Fruit fly (Drosophila melanogaster): ENCODE measurements around the gene fh.

fh gene

DNA sequence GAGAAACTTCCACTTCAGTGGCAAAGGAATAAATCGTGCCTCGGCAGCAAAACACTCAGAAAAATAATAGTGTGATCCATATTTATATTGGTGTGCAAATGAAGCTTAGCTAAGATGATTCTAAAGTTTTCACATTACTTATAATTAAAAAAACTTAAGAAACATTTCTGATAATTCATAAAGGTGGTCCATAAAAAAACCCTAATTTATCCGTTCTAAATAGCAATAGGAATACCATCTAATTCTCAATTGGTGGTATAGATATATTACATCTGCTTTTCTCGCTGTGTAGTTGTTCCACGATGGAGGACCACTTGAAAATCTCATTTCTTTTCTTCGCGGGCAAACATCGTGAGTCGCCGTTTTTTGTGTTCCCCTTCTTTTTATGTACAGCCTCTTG, 6.3 kb upstream of the fh start (continued):
- peak; percentile 68 for TF ChIP-seq D19A (tag; optimal IDR thresholded peaks at IDR 0.05)
- TF ChIP-seq Rfx (GFP tag; IDR thresholded peaks at IDR 0.05): peak; percentile 37; the same call in 1 of the 2 replicates
- TF ChIP-seq jumu (GFP tag; optimal IDR thresholded peaks at IDR 0.05): peak; percentile 3
- no peak for TF ChIP-seq Gsc (GFP tag; IDR thresholded peaks at IDR 0.05)
- peak; percentile 56 for TF ChIP-seq CG18476 (GFP tag; optimal IDR thresholded peaks at IDR 0.05)
- TF ChIP-seq lov (optimal IDR thresholded peaks at IDR 0.05): no peak
- no peak for TF ChIP-seq lov (GFP tag; IDR thresholded peaks at IDR 0.05)
- no peak; the same call in none of the 2 replicates for TF ChIP-seq CG6689 (GFP tag; IDR thresholded peaks at IDR 0.05)
- no peak for TF ChIP-seq toy (GFP tag; IDR thresholded peaks at IDR 0.05)
- TF ChIP-seq CG11695 (GFP tag; IDR thresholded peaks at IDR 0.05): no peak
- TF ChIP-seq cas (GFP tag; IDR thresholded peaks at IDR 0.05): no peak
- TF ChIP-seq HLH54F (GFP tag; optimal IDR thresholded peaks at IDR 0.05): peak; percentile 24
- peak; percentile 55 for TF ChIP-seq dysf (GFP tag; IDR thresholded peaks at IDR 0.05)
- peak; percentile 9 for TF ChIP-seq gsb-n (tag; optimal IDR thresholded peaks at IDR 0.05)
- no peak for TF ChIP-seq Lim3 (GFP tag; IDR thresholded peaks at IDR 0.05)
- TF ChIP-seq lbe (GFP tag; optimal IDR thresholded peaks at IDR 0.05): no peak
- TF ChIP-seq CG18764 (GFP tag; optimal IDR thresholded peaks at IDR 0.05): peak; percentile 44
- TF ChIP-seq Atf6 (GFP tag; IDR thresholded peaks at IDR 0.05): peak; percentile 39; the same call in 1 of the 2 replicates
- TF ChIP-seq lmd (GFP tag; IDR thresholded peaks at IDR 0.05): peak; percentile 48; the same call in 1 of the 2 replicates
- TF ChIP-seq CG11504 (tag; optimal IDR thresholded peaks at IDR 0.05): peak; percentile 72
- peak; percentile 32 for TF ChIP-seq slp2 (GFP tag; optimal IDR thresholded peaks at IDR 0.05)
- no peak for TF ChIP-seq Dip2 (GFP tag; IDR thresholded peaks at IDR 0.05)
- TF ChIP-seq Abd-B (GFP tag; optimal IDR thresholded peaks at IDR 0.05): peak; percentile 34
- peak; percentile 10 for TF ChIP-seq kah (GFP tag; optimal IDR thresholded peaks at IDR 0.05)
- TF ChIP-seq Taf1 (GFP tag; IDR thresholded peaks at IDR 0.05): no peak
- TF ChIP-seq CG17359 (tag; optimal IDR thresholded peaks at IDR 0.05): peak; percentile 69
- TF ChIP-seq schlank (tag; optimal IDR thresholded peaks at IDR 0.05): no peak
- TF ChIP-seq CG15514 (GFP tag; optimal IDR thresholded peaks at IDR 0.05): peak; percentile 30
- TF ChIP-seq hb (GFP tag; IDR thresholded peaks at IDR 0.05; ENCODE audit: partially characterized antibody): no peak
- peak; percentile 65 for TF ChIP-seq tap (tag; optimal IDR thresholded peaks at IDR 0.05)
- peak; percentile 67 for TF ChIP-seq Fer1 (GFP tag; optimal IDR thresholded peaks at IDR 0.05)
- TF ChIP-seq Blimp-1 (GFP tag; optimal IDR thresholded peaks at IDR 0.05): peak; percentile 66
- no peak for TF ChIP-seq CG4730 (GFP tag; IDR thresholded peaks at IDR 0.05)
- peak; percentile 36 for TF ChIP-seq CG16863 (GFP tag; optimal IDR thresholded peaks at IDR 0.05)
- peak; percentile 55 for TF ChIP-seq CG9817 (tag; optimal IDR thresholded peaks at IDR 0.05)
- no peak for TF ChIP-seq CG7357 (GFP tag; IDR thresholded peaks at IDR 0.05)
- TF ChIP-seq ro (GFP tag; IDR thresholded peaks at IDR 0.05): no peak
- TF ChIP-seq CG4854 (GFP tag; optimal IDR thresholded peaks at IDR 0.05): peak; percentile 17
- no peak for TF ChIP-seq cg (GFP tag; optimal IDR thresholded peaks at IDR 0.05)
- TF ChIP-seq zfh2 (GFP tag; optimal IDR thresholded peaks at IDR 0.05): no peak
- no peak for TF ChIP-seq dan (GFP tag; IDR thresholded peaks at IDR 0.05)
- TF ChIP-seq Chrac-16 (GFP tag; optimal IDR thresholded peaks at IDR 0.05): peak; percentile 29
- no peak for TF ChIP-seq CG1602 (GFP tag; optimal IDR thresholded peaks at IDR 0.05)
- peak; percentile 74 for TF ChIP-seq CG9727 (GFP tag; optimal IDR thresholded peaks at IDR 0.05)
- peak; percentile 31 for TF ChIP-seq BtbVII (GFP tag; optimal IDR thresholded peaks at IDR 0.05)
- peak; percentile 65 for TF ChIP-seq CG10209 (GFP tag; optimal IDR thresholded peaks at IDR 0.05)
- TF ChIP-seq fd96Cb (tag; optimal IDR thresholded peaks at IDR 0.05): peak; percentile 70
- no peak for TF ChIP-seq da (GFP tag; optimal IDR thresholded peaks at IDR 0.05)
- TF ChIP-seq chif (GFP tag; optimal IDR thresholded peaks at IDR 0.05): peak; percentile 1 to 61
- no peak for TF ChIP-seq Atf-2 (GFP tag; optimal IDR thresholded peaks at IDR 0.05)
- TF ChIP-seq CG17328 (GFP tag; IDR thresholded peaks at IDR 0.05): 0 out of 2 replicates have a peak, but pooled peaks have one; percentile 16
- no peak for TF ChIP-seq CG1024 (GFP tag; IDR thresholded peaks at IDR 0.05)
